Fruit fly (Drosophila melanogaster) whole organism, prepupa: ENCODE results near the gene CG15638.

Experiments used
- Blimp-1 ChIP-seq: fragments of 200-800 bp; sonication (Bioruptor generic); optimal IDR thresholded peaks from 3 replicates; lab custom pipeline; 2017; ENCODE audit warnings: missing biosample characterization, missing genetic modification characterization, mild to moderate bottlenecking, moderate library complexity, missing genetic modification reagents
- CG10631 ChIP-seq: fragments of 200-800 bp; sonication (Bioruptor generic); optimal IDR thresholded peaks from 2 replicates; lab custom pipeline; 2016; ENCODE audit warnings: missing biosample characterization, missing genetic modification characterization
- CG10669 ChIP-seq: fragments of 200-800 bp; sonication (Bioruptor generic); optimal IDR thresholded peaks from 3 replicates; lab custom pipeline; 2018; ENCODE audit warnings: missing biosample characterization, mild to moderate bottlenecking, missing genetic modification characterization, moderate library complexity
- CG11762 ChIP-seq: fragments of 200-800 bp; sonication (Bioruptor generic); optimal IDR thresholded peaks from 3 replicates; lab custom pipeline; 2016; ENCODE audit warnings: missing biosample characterization, missing genetic modification characterization; ENCODE audit not compliant: insufficient read depth
- CG11902 ChIP-seq: fragments of 200-800 bp; sonication (Bioruptor generic); optimal IDR thresholded peaks from 3 replicates; lab custom pipeline; 2016; ENCODE audit warnings: missing biosample characterization, missing genetic modification characterization
- CG15336 ChIP-seq: fragments of 200-800 bp; sonication (Bioruptor generic); IDR thresholded peaks from 2 replicates; pipeline ENCODE4 v1.3.6; 2022; ENCODE audit warnings: missing biosample characterization, missing genetic modification characterization
- CG1621 ChIP-seq: fragments of 200-800 bp; sonication (Bioruptor generic); optimal IDR thresholded peaks from 3 replicates; lab custom pipeline; 2018; ENCODE audit warnings: missing biosample characterization, mild to moderate bottlenecking, missing genetic modification characterization
- CG3032 ChIP-seq: fragments of 200-800 bp; optimal IDR thresholded peaks from 2 replicates; lab custom pipeline; 2019; ENCODE audit warnings: missing biosample characterization, mild to moderate bottlenecking, missing genetic modification characterization, moderate library complexity
- CG31627 ChIP-seq: fragments of 200-800 bp; sonication (Bioruptor generic); optimal IDR thresholded peaks from 3 replicates; lab custom pipeline; 2016; ENCODE audit warnings: missing biosample characterization, missing genetic modification characterization
- CG34406 ChIP-seq: fragments of 200-800 bp; sonication (Bioruptor generic); optimal IDR thresholded peaks from 3 replicates; lab custom pipeline; 2016; ENCODE audit warnings: missing biosample characterization, missing genetic modification characterization
- CG3919 ChIP-seq: fragments of 200-800 bp; sonication (Bioruptor generic); optimal IDR thresholded peaks from 3 replicates; lab custom pipeline; 2016; ENCODE audit warnings: missing biosample characterization, missing genetic modification characterization
- CG6163 ChIP-seq: fragments of 200-800 bp; sonication (Bioruptor generic); IDR thresholded peaks from 3 replicates; pipeline ENCODE4 v1.3.6; 2022; ENCODE audit warnings: missing biosample characterization, missing genetic modification characterization
- CG6276 ChIP-seq: fragments of 200-800 bp; sonication (Bioruptor generic); optimal IDR thresholded peaks from 2 replicates; lab custom pipeline; 2017; ENCODE audit warnings: missing biosample characterization, mild to moderate bottlenecking, missing genetic modification characterization
- CG6792 ChIP-seq: fragments of 200-800 bp; sonication (Bioruptor generic); optimal IDR thresholded peaks from 3 replicates; lab custom pipeline; 2016; ENCODE audit warnings: missing biosample characterization, missing genetic modification characterization
- CG6808 ChIP-seq: fragments of 200-800 bp; sonication (Bioruptor generic); optimal IDR thresholded peaks from 3 replicates; lab custom pipeline; 2017; ENCODE audit warnings: missing biosample characterization, missing genetic modification characterization, mild to moderate bottlenecking, moderate library complexity, missing genetic modification reagents
- CG6854 ChIP-seq: fragments of 200-800 bp; sonication (Bioruptor generic); optimal IDR thresholded peaks from 2 replicates; lab custom pipeline; 2017; ENCODE audit warnings: missing biosample characterization, mild to moderate bottlenecking, missing genetic modification characterization
- CG7368 ChIP-seq: fragments of 200-800 bp; sonication (Bioruptor generic); optimal IDR thresholded peaks from 3 replicates; lab custom pipeline; 2016; ENCODE audit warnings: missing biosample characterization, missing genetic modification characterization
- CG8119 ChIP-seq: fragments of 200-800 bp; sonication (Bioruptor generic); IDR thresholded peaks from 3 replicates; pipeline ENCODE4 v1.3.6; 2022; ENCODE audit warnings: missing biosample characterization, missing genetic modification characterization
- CG8319 ChIP-seq: fragments of 200-800 bp; sonication (Bioruptor generic); optimal IDR thresholded peaks from 3 replicates; lab custom pipeline; 2016; ENCODE audit warnings: missing biosample characterization, missing genetic modification characterization
- CG8632 ChIP-seq: fragments of 200-800 bp; sonication (Bioruptor generic); optimal IDR thresholded peaks from 3 replicates; lab custom pipeline; 2016; ENCODE audit warnings: missing biosample characterization, missing genetic modification characterization
- CG9139 ChIP-seq: fragments of 200-800 bp; sonication (Bioruptor generic); optimal IDR thresholded peaks from 3 replicates; lab custom pipeline; 2017; ENCODE audit warnings: missing biosample characterization, mild to moderate bottlenecking, missing genetic modification characterization
- Eip75B ChIP-seq: fragments of 200-800 bp; sonication (Bioruptor generic); optimal IDR thresholded peaks from 3 replicates; lab custom pipeline; 2016; ENCODE audit warnings: missing biosample characterization, missing genetic modification characterization
- Eip78C ChIP-seq: fragments of 200-800 bp; sonication (Bioruptor generic); peaks from one replicate; lab custom pipeline; 2016; ENCODE audit warnings: missing biosample characterization, missing genetic modification characterization
- Eip93F ChIP-seq: fragments of 200-800 bp; sonication (Bioruptor generic); optimal IDR thresholded peaks from 2 replicates; lab custom pipeline; 2016; ENCODE audit warnings: missing biosample characterization, mild to moderate bottlenecking, missing genetic modification characterization
- Ets96B ChIP-seq: fragments of 200-800 bp; optimal IDR thresholded peaks from 2 replicates; lab custom pipeline; 2019; ENCODE audit warnings: missing biosample characterization, mild to moderate bottlenecking, missing genetic modification characterization, moderate library complexity
- Gug ChIP-seq: fragments of 200-800 bp; sonication (Bioruptor generic); IDR thresholded peaks from 2 replicates; pipeline ENCODE4 v1.3.6; 2022; ENCODE audit warnings: missing biosample characterization, missing genetic modification characterization
- Hr39 ChIP-seq: fragments of 200-800 bp; sonication (Bioruptor generic); optimal IDR thresholded peaks from 2 replicates; lab custom pipeline; 2016; ENCODE audit warnings: missing biosample characterization, missing genetic modification characterization
- Hr4 ChIP-seq: fragments of 200-800 bp; sonication (Bioruptor generic); optimal IDR thresholded peaks from 3 replicates; lab custom pipeline; 2016; ENCODE audit warnings: missing biosample characterization, missing genetic modification characterization
- OdsH ChIP-seq: fragments of 200-800 bp; sonication (Bioruptor generic); optimal IDR thresholded peaks from 3 replicates; lab custom pipeline; 2016; ENCODE audit warnings: missing biosample characterization, missing genetic modification characterization
- Smox ChIP-seq: fragments of 200-800 bp; sonication (Bioruptor generic); optimal IDR thresholded peaks from 3 replicates; lab custom pipeline; 2016; ENCODE audit warnings: missing biosample characterization, missing genetic modification characterization
- Sox15 ChIP-seq: fragments of 200-800 bp; sonication (Bioruptor generic); optimal IDR thresholded peaks from 3 replicates; lab custom pipeline; 2016; ENCODE audit warnings: missing biosample characterization, missing genetic modification characterization
- achi ChIP-seq: fragments of 200-800 bp; sonication (Bioruptor generic); optimal IDR thresholded peaks from 3 replicates; lab custom pipeline; 2016; ENCODE audit warnings: missing biosample characterization, missing genetic modification characterization
- acj6 ChIP-seq: fragments of 200-800 bp; sonication (Bioruptor generic); optimal IDR thresholded peaks from 3 replicates; lab custom pipeline; 2016; ENCODE audit warnings: missing biosample characterization, missing genetic modification characterization
- cyc ChIP-seq: fragments of 200-800 bp; sonication (Bioruptor generic); optimal IDR thresholded peaks from 3 replicates; lab custom pipeline; 2016; ENCODE audit warnings: missing biosample characterization, missing genetic modification characterization
- dac ChIP-seq: fragments of 200-800 bp; sonication (Bioruptor generic); optimal IDR thresholded peaks from 2 replicates; lab custom pipeline; 2017; ENCODE audit warnings: missing biosample characterization, mild to moderate bottlenecking, missing genetic modification characterization
- eg ChIP-seq: fragments of 200-800 bp; sonication (Bioruptor generic); IDR thresholded peaks from 3 replicates; pipeline ENCODE4 v1.3.6; 2022; ENCODE audit warnings: missing biosample characterization, missing genetic modification characterization
- esn ChIP-seq: fragments of 200-800 bp; sonication (Bioruptor generic); optimal IDR thresholded peaks from 2 replicates; lab custom pipeline; 2016; ENCODE audit warnings: missing biosample characterization, mild to moderate bottlenecking, missing genetic modification characterization, moderate library complexity
- fd59A ChIP-seq: fragments of 200-800 bp; sonication (Bioruptor generic); optimal IDR thresholded peaks from 2 replicates; lab custom pipeline; 2017; ENCODE audit warnings: missing biosample characterization, mild to moderate bottlenecking, missing genetic modification characterization, missing genetic modification reagents
- fkh ChIP-seq: fragments of 200-800 bp; sonication (Bioruptor generic); optimal IDR thresholded peaks from 3 replicates; lab custom pipeline; 2017; ENCODE audit warnings: missing biosample characterization, mild to moderate bottlenecking, missing genetic modification characterization, moderate library complexity
- pdm3 ChIP-seq: fragments of 200-800 bp; sonication (Bioruptor generic); optimal IDR thresholded peaks from 3 replicates; lab custom pipeline; 2016; ENCODE audit warnings: missing biosample characterization, missing genetic modification characterization
- salr ChIP-seq, 2 experiments: fragments of 200-800 bp; sonication (Bioruptor generic); optimal IDR thresholded peaks; 3 replicates each; lab custom pipeline; 2016 to 2018; ENCODE audit warnings: missing biosample characterization in 2 of 2, missing genetic modification characterization in 2 of 2, mild to moderate bottlenecking in 1 of 2
- spab ChIP-seq: fragments of 200-800 bp; sonication (Bioruptor generic); optimal IDR thresholded peaks from 2 replicates; lab custom pipeline; 2017; ENCODE audit warnings: missing biosample characterization, mild to moderate bottlenecking, missing genetic modification characterization, missing genetic modification reagents
- ss ChIP-seq, 2 experiments: fragments of 200-800 bp; sonication (Bioruptor generic); optimal IDR thresholded peaks; 2 replicates in 1 of 2; 3 replicates in 1 of 2; lab custom pipeline; 2017 to 2018; ENCODE audit warnings: mild to moderate bottlenecking in 2 of 2, missing biosample characterization in 2 of 2, missing genetic modification characterization in 2 of 2, moderate library complexity in 1 of 2
- topi ChIP-seq: fragments of 200-800 bp; sonication (Bioruptor generic); optimal IDR thresholded peaks from 3 replicates; lab custom pipeline; 2016; ENCODE audit warnings: missing biosample characterization, missing genetic modification characterization
- vri ChIP-seq: fragments of 200-800 bp; sonication (Bioruptor generic); optimal IDR thresholded peaks from 3 replicates; lab custom pipeline; 2016; ENCODE audit warnings: missing biosample characterization, mild to moderate bottlenecking, missing genetic modification characterization

CG15638 gene

dm6 chr2L:13514945-13515687 is 20.5 kb downstream of the CG15638 start (continued):
- TF ChIP-seq CG10669 (GFP tag; lab: Kevin White, UChicago) (peak; percentile 38), CG6163 (GFP tag; lab: Robert Waterston, UW) (peak; percentile 78), CG3919 (peak; percentile 64), CG7368 (GFP tag; lab: Kevin White, UChicago) (peak; percentile 27), Hr39 (GFP tag; lab: Kevin White, UChicago) (peak; percentile 44), Eip75B (GFP tag; lab: Kevin White, UChicago) (peak; percentile 22), CG10631 (no peak), eg (GFP tag; lab: Robert Waterston, UW) (peak; percentile 70), Ets96B (tag; lab: Kevin White, UChicago) (peak; percentile 37), CG8119 (GFP tag; lab: Robert Waterston, UW) (0 out of 3 replicates have a peak, but pooled peaks have one; percentile 9), Sox15 (GFP tag; lab: Kevin White, UChicago) (no peak), esn (GFP tag; lab: Kevin White, UChicago) (no peak), Smox (no peak), CG6792 (GFP tag; lab: Kevin White, UChicago) (no peak), CG11902 (GFP tag; lab: Kevin White, UChicago) (no peak), ss (GFP tag; optimal IDR thresholded peaks at IDR 0.05; lab: Kevin White, UChicago) (no peak), CG6808 (GFP tag; lab: Kevin White, UChicago) (no peak), CG8319 (GFP tag; lab: Kevin White, UChicago) (no peak)

- peak; percentile 58 for TF ChIP-seq eg (GFP tag; lab: Robert Waterston, UW)
- TF ChIP-seq Eip93F (GFP tag; lab: Kevin White, UChicago) = peak; percentile 69
- TF ChIP-seq CG7368 (GFP tag; lab: Kevin White, UChicago) = peak; percentile 22
- peak; percentile 75 for TF ChIP-seq Eip78C (GFP tag; lab: Kevin White, UChicago)
- peak; percentile 55 for TF ChIP-seq topi
- TF ChIP-seq CG1621 = no peak
- peak; percentile 67 for TF ChIP-seq Sox15 (GFP tag; lab: Kevin White, UChicago)
- no peak for TF ChIP-seq CG8319 (GFP tag; lab: Kevin White, UChicago)
- TF ChIP-seq OdsH (GFP tag; lab: Kevin White, UChicago) = peak; percentile 73
- peak; percentile 78 for TF ChIP-seq CG15336 (GFP tag; lab: Robert Waterston, UW)
- peak; percentile 32 for TF ChIP-seq cyc (GFP tag; lab: Kevin White, UChicago)
- TF ChIP-seq CG11762 = peak; percentile 47
- peak; percentile 6 for TF ChIP-seq Blimp-1 (GFP tag; lab: Kevin White, UChicago)
- peak; percentile 0 for TF ChIP-seq CG6276 (GFP tag; lab: Kevin White, UChicago)
- TF ChIP-seq acj6 (GFP tag; lab: Kevin White, UChicago) = peak; percentile 74
- no peak for TF ChIP-seq Gug (GFP tag; lab: Robert Waterston, UW)
- TF ChIP-seq pdm3 (GFP tag; lab: Kevin White, UChicago) = peak; percentile 68
- TF ChIP-seq dac (GFP tag; lab: Kevin White, UChicago) = peak; percentile 29
- TF ChIP-seq Smox = peak; percentile 84
- peak; percentile 39 for TF ChIP-seq CG6854
- peak; percentile 95 for TF ChIP-seq vri (GFP tag; lab: Kevin White, UChicago)
- TF ChIP-seq Hr4 (GFP tag; lab: Kevin White, UChicago) = peak; percentile 68
- TF ChIP-seq CG34406 (GFP tag; lab: Kevin White, UChicago) = peak; percentile 55
- TF ChIP-seq CG10669 (GFP tag; lab: Kevin White, UChicago) = no peak
- peak; percentile 49; the same call in 2 of the 3 replicates for TF ChIP-seq CG6163 (GFP tag; lab: Robert Waterston, UW)
- TF ChIP-seq CG31627 (GFP tag; lab: Kevin White, UChicago) = peak; percentile 84
- TF ChIP-seq CG3919 = no peak
- TF ChIP-seq fkh (GFP tag; lab: Kevin White, UChicago) = peak; percentile 45
- no peak for TF ChIP-seq CG6808 (GFP tag; lab: Kevin White, UChicago)
- TF ChIP-seq achi (GFP tag; lab: Kevin White, UChicago) = peak; percentile 61
- peak; percentile 37 for TF ChIP-seq CG8632
- TF ChIP-seq fd59A (GFP tag; lab: Kevin White, UChicago) = no peak
- TF ChIP-seq spab (GFP tag; lab: Kevin White, UChicago) = no peak
- TF ChIP-seq CG9139 (GFP tag; lab: Kevin White, UChicago) = no peak
- no peak for TF ChIP-seq CG3032 (tag; lab: Kevin White, UChicago)
- TF ChIP-seq salr (GFP tag; optimal IDR thresholded peaks at IDR 0.05; lab: Kevin White, UChicago) = no peak
- peak; percentile 71 for TF ChIP-seq CG6792 (GFP tag; lab: Kevin White, UChicago)
Measured at dm6 chr2L:13514262-13514937, 21.2 kb downstream of the CG15638 start.
